Worm (Caenorhabditis elegans) whole organism, L4/young adult: ENCODE measurements around the gene aakb-2.
"Not testable (repeated sequence)": the region's sequence is repeated elsewhere in the genome, so short reads cannot be mapped to it uniquely, and the experiment has no call there.

Source experiments
- W03F9.2 ChIP-seq: fragments of 150-350 bp; optimal IDR thresholded peaks from 2 replicates; lab custom pipeline; 2014; ENCODE audit warnings: missing biosample characterization, missing genetic modification characterization
- dao-5 ChIP-seq: sonication (generic microtip); optimal IDR thresholded peaks from 2 replicates; lab custom pipeline; 2016; ENCODE audit warnings: missing genotype, missing genetic modification characterization, moderate library complexity, missing compliant biosample characterization
- him-1 ChIP-seq: sonication (generic microtip); optimal IDR thresholded peaks from 2 replicates; lab custom pipeline; 2016; ENCODE audit warnings: missing genotype, missing genetic modification reagents, missing genetic modification characterization, missing compliant biosample characterization

The aakb-2 gene

DNA sequence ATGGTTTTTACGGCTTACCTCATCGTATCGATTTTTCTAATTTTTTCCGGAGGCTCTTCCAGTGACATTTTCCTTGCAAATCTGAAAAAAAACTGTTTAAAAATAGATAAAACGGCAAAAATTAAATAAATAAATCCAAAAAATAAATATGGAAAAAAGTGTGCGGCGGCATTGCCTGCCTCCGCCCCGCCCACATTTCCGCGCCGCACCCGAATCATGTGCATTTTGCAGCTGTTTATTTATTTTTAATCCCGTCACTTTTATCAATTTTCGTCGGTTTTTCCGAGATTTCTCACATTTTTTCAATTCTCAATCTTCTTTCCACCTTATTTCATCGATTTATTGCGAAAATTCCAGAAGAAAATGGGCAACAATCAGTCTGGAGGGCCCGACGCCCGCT, at the start of gene aakb-2, which contains the start of gene Y47D3A.14:
Gene aakb-2 (plus strand): TSS at position 356 of the 400 bp plus-strand sequence.
Gene Y47D3A.14 (minus strand): TSS at position 81 of the 400 bp plus-strand sequence.
- TF ChIP-seq dao-5 (no peak), W03F9.2 (peak; percentile 41)

DNA sequence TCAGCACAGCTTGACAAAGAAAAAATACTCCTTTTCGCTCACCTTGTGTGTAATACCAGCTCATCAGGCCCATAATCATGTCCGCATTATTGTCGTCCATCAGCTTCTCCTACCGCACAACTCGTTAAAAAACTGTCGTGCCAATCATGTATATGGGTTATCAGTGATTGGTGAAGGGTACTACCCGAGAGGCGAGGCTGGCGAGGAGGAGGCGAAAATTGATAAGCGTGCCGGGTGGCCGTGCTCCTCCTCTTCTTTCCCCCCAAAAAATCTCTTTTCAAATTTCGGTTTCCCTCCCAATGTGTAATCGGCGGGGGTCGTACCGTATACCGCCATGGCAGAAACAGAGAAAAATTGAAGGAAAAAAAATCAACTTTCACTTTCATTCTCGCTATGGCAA, 48.8 kb upstream of the aakb-2 start:
- TF ChIP-seq W03F9.2 (no peak), him-1 (tag; lab: Kevin White, UChicago) (no peak), dao-5 (no peak)

DNA sequence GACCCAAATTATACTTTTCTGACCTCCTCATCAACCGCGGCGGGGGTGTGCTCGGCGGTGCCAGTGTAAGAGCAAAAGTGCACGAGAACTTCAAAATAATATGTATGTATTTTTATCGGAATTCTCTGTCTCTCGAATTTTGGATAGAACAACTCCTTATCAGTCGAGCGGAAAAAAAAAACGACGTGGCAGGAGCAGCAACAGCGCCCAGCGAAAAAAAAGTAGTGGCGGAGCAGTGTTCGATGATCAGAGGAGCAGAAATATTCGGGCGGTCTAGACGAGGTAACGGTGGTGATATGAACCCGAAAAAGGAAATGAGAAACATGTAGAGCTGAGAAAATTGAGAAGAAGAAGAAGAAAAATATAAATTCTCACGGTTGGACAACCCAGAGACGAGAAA, 43.7 kb upstream of the aakb-2 start:
- TF ChIP-seq him-1 (tag; lab: Kevin White, UChicago) (no peak), W03F9.2 (no peak), dao-5 (no peak)

- TF ChIP-seq him-1 (tag; lab: Kevin White, UChicago) (no peak), W03F9.2 (no peak), dao-5 (no peak)
Observed at ce11 chrIII:11194123-11194522, 42.8 kb upstream of the aakb-2 start.

DNA sequence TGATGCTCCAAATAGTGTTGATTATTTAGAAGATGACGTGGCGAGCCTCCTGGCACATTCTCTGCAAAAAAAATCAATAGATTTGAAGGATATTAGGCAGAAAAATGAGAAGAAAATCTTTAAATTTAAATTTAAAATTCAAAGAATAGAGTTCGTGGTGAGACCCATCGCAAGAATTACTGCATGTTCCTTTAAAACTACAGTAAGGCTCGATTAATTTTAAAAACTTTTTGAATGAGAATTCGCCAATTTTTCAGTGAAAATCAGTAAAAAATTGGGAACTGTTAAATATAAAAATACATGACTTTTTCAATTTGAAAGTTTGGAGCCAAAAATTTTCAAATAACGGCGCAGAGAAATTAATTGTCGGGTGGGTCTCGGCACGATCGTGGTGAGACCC, 41.8 kb upstream of the aakb-2 start, which contains the start of gene tra-1:
Gene tra-1 (minus strand): TSS at position 62 of the 400 bp plus-strand sequence.
- TF ChIP-seq him-1 (tag; lab: Kevin White, UChicago) (no peak), dao-5 (no peak), W03F9.2 (no peak)

DNA sequence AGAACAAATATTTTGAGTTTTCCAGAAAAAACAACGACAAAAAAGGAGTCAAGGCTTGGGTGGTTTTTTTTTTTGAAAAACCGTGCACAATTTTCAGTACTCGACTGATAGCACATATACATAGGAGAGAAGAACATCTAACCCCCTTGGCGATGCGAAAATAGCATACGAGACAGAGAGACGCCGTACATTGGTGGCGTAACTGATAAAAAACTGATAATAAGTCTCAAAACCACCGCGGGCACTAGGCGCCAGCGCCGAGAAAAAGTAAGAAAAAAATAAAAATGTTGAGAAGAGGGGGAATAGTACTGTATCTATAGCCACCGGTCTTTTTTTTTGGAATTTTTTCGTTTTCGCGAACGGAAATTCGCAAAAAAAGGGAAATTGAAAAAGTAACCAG, 41.4 kb upstream of the aakb-2 start:
- TF ChIP-seq dao-5 (no peak), W03F9.2 (no peak), him-1 (tag; lab: Kevin White, UChicago) (no peak)

ce11 chrIII:11197327-11197726, 39.6 kb upstream of the aakb-2 start:
- TF ChIP-seq W03F9.2 (no peak), him-1 (tag; lab: Kevin White, UChicago) (no peak)

- TF ChIP-seq him-1 (tag; lab: Kevin White, UChicago), result peak; percentile 26
- TF ChIP-seq W03F9.2, result no peak
Observed at ce11 chrIII:11200879-11201518, 35.9 kb upstream of the aakb-2 start.

- TF ChIP-seq him-1 (tag; lab: Kevin White, UChicago), result peak; percentile 77
- TF ChIP-seq W03F9.2, result no peak
Observed at ce11 chrIII:11202992-11203391, 34.0 kb upstream of the aakb-2 start.

DNA sequence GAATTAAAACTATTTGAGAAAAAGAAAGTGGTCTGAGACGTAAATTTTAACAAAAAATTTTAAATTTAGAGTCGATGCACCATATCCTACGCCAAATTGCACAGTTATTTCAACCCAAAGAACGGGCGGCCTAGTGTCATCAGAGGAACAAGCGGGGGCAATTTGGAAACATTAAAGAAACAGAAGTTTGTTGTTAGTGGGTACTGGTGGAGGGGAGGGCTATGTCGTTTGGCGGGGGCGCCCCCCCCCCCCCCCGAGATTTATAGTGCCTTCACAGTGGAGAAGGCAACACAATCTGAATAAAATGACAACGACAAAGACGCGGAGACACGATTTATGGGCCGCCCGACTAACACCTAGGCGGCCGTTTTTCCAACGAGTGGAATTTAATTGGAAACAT, 30.1 kb upstream of the aakb-2 start:
- TF ChIP-seq dao-5 (no peak), W03F9.2 (no peak), him-1 (tag; lab: Kevin White, UChicago) (no peak)

DNA sequence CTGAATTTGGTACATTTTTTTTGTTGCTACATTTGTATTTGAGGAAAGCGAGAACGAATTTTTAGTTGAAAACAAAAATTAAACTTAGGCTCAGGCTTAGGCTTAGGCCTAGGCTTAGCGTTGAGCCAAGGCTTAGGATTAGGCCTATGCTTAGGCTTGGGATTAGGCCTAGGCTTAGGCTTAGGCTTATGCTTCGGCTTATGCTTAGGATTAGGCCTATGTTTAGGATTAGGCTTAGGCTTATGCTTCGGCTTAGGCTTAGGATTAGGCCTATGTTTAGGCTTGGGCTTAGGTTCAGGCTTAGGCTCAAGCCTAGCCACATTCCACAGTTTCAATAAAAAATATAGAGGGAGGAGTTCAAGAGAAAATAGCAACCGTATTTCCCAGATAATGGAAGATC, 29.1 kb upstream of the aakb-2 start:
- no peak for TF ChIP-seq W03F9.2
- TF ChIP-seq dao-5, result no peak
- no peak for TF ChIP-seq him-1 (tag; lab: Kevin White, UChicago)

ce11 chrIII:11208371-11208770, 28.6 kb upstream of the aakb-2 start:
- no peak for TF ChIP-seq dao-5
- no peak for TF ChIP-seq W03F9.2
- no peak for TF ChIP-seq him-1 (tag; lab: Kevin White, UChicago)

ce11 chrIII:11218150-11218841, 18.6 kb upstream of the aakb-2 start, which contains the start of the genes tbx-34 and wht-8:
TSS of gene tbx-34 (minus strand) at chrIII:11218250.
TSS of gene wht-8 (plus strand) at chrIII:11218791.
- TF ChIP-seq W03F9.2, result no peak
- TF ChIP-seq him-1 (tag; lab: Kevin White, UChicago), result no peak
- no peak for TF ChIP-seq dao-5

ce11 chrIII:11221583-11222191, 15.3 kb upstream of the aakb-2 start:
- TF ChIP-seq him-1 (tag; lab: Kevin White, UChicago) (no peak), dao-5 (no peak), W03F9.2 (no peak)

- TF ChIP-seq dao-5; him-1 (tag; lab: Kevin White, UChicago); W03F9.2: not testable (repeated sequence)
Observed at ce11 chrIII:11224006-11224405, 12.9 kb upstream of the aakb-2 start, which contains the start of gene Y47D3A.13. TSS of gene Y47D3A.13 (minus strand) at chrIII:11224106.
